Fruit fly (Drosophila melanogaster) whole organism, embryonic: ENCODE data around the gene CG32095.

ENCODE experiments used
- Bdp1 ChIP-seq: fragments of 200-800 bp; sonication (Bioruptor generic); optimal IDR thresholded peaks from 3 replicates; lab custom pipeline; 2016; ENCODE audit warnings: missing biosample characterization, missing genetic modification characterization
- Bgb ChIP-seq: fragments of 200-800 bp; sonication (Bioruptor generic); IDR thresholded peaks from 2 replicates; pipeline ENCODE4 v1.3.6; 2022; ENCODE audit warnings: missing biosample characterization, missing genetic modification characterization; ENCODE audit not compliant: partially characterized antibody
- CG10565 ChIP-seq: fragments of 200-800 bp; sonication (Bioruptor generic); optimal IDR thresholded peaks from 3 replicates; lab custom pipeline; 2016; ENCODE audit warnings: missing biosample characterization, mild to moderate bottlenecking, missing genetic modification characterization
- CG10654 ChIP-seq: fragments of 200-800 bp; sonication (Bioruptor generic); optimal IDR thresholded peaks from 2 replicates; lab custom pipeline; 2016; ENCODE audit warnings: missing biosample characterization, missing genetic modification characterization
- CG11560 ChIP-seq: fragments of 200-800 bp; sonication (Bioruptor generic); IDR thresholded peaks from 3 replicates; pipeline ENCODE4 v1.3.6; 2022; ENCODE audit warnings: missing biosample characterization, missing genetic modification characterization
- CG13287 ChIP-seq: fragments of 200-800 bp; sonication (Bioruptor generic); IDR thresholded peaks from 2 replicates; pipeline ENCODE4 v1.3.6; 2022; ENCODE audit warnings: missing biosample characterization, missing genetic modification characterization; ENCODE audit not compliant: partially characterized antibody
- CG1647 ChIP-seq: fragments of 200-800 bp; sonication (Bioruptor generic); optimal IDR thresholded peaks from 3 replicates; lab custom pipeline; 2016; ENCODE audit warnings: missing biosample characterization, missing genetic modification characterization
- CG18262 ChIP-seq: fragments of 200-800 bp; optimal IDR thresholded peaks from 3 replicates; lab custom pipeline; 2019; ENCODE audit warnings: missing biosample characterization, mild to moderate bottlenecking, missing genetic modification characterization, moderate library complexity
- CG18764 ChIP-seq: fragments of 200-800 bp; sonication (Bioruptor generic); optimal IDR thresholded peaks from 3 replicates; lab custom pipeline; 2016; ENCODE audit warnings: missing biosample characterization, missing genetic modification characterization
- CG34422 ChIP-seq: fragments of 200-800 bp; sonication (Bioruptor generic); IDR thresholded peaks from 3 replicates; pipeline ENCODE4 v1.3.6; 2022; ENCODE audit warnings: missing biosample characterization, missing genetic modification characterization
- CG4617 ChIP-seq: fragments of 200-800 bp; sonication (Bioruptor generic); optimal IDR thresholded peaks from 3 replicates; lab custom pipeline; 2016; ENCODE audit warnings: missing biosample characterization, missing genetic modification characterization, borderline replicate concordance
- CG6765 ChIP-seq: fragments of 200-800 bp; sonication (Bioruptor generic); optimal IDR thresholded peaks from 3 replicates; lab custom pipeline; 2017; ENCODE audit warnings: missing biosample characterization, mild to moderate bottlenecking, missing genetic modification characterization
- CG7271 ChIP-seq: fragments of 200-800 bp; sonication (Bioruptor generic); optimal IDR thresholded peaks from 2 replicates; lab custom pipeline; 2018; ENCODE audit warnings: missing biosample characterization, mild to moderate bottlenecking, missing genetic modification characterization, moderate library complexity
- CG7786 ChIP-seq: fragments of 200-800 bp; sonication (Bioruptor generic); optimal IDR thresholded peaks from 2 replicates; lab custom pipeline; 2016; ENCODE audit warnings: missing biosample characterization, missing genetic modification characterization
- CG9797 ChIP-seq: fragments of 200-800 bp; sonication (Bioruptor generic); optimal IDR thresholded peaks from 3 replicates; lab custom pipeline; 2018; ENCODE audit warnings: missing biosample characterization, mild to moderate bottlenecking, missing genetic modification characterization
- Dip2 ChIP-seq: fragments of 200-800 bp; sonication (Bioruptor generic); IDR thresholded peaks from 2 replicates; pipeline ENCODE4 v1.3.6; 2022; ENCODE audit warnings: missing biosample characterization, missing genetic modification characterization
- Dp ChIP-seq: fragments of 200-800 bp; sonication (Bioruptor generic); optimal IDR thresholded peaks from 2 replicates; lab custom pipeline; 2018; ENCODE audit warnings: missing biosample characterization, mild to moderate bottlenecking, missing genetic modification characterization, moderate library complexity
- E2f2 ChIP-seq: fragments of 200-800 bp; sonication (Bioruptor generic); IDR thresholded peaks from 2 replicates; pipeline ENCODE4 v1.3.6; 2022; ENCODE audit warnings: missing biosample characterization, missing genetic modification characterization
- Gug ChIP-seq: fragments of 200-800 bp; sonication (Bioruptor generic); IDR thresholded peaks from 4 replicates; pipeline ENCODE4 v1.3.6; 2022; ENCODE audit warnings: missing biosample characterization, missing genetic modification characterization
- H2.0 ChIP-seq: fragments of 200-800 bp; sonication (Bioruptor generic); IDR thresholded peaks from 2 replicates; pipeline ENCODE4 v1.3.6; 2022; ENCODE audit warnings: missing biosample characterization, missing genetic modification characterization
- HmgZ ChIP-seq: fragments of 200-800 bp; sonication (Bioruptor generic); optimal IDR thresholded peaks from 2 replicates; lab custom pipeline; 2018; ENCODE audit warnings: missing biosample characterization, mild to moderate bottlenecking, missing genetic modification characterization
- Lim3 ChIP-seq: fragments of 200-800 bp; sonication (Bioruptor generic); IDR thresholded peaks from 2 replicates; pipeline ENCODE4 v1.3.6; 2022; ENCODE audit warnings: missing biosample characterization, missing genetic modification characterization
- MBD-R2 ChIP-seq: fragments of 200-800 bp; sonication (Bioruptor generic); IDR thresholded peaks from 2 replicates; pipeline ENCODE4 v1.3.6; 2022; ENCODE audit warnings: missing biosample characterization, missing genetic modification characterization
- Med ChIP-seq: fragments of 200-800 bp; sonication (Bioruptor generic); peaks from one replicate; lab custom pipeline; 2016; ENCODE audit warnings: missing biosample characterization, missing genetic modification characterization, mild to moderate bottlenecking, inconsistent platforms, moderate library complexity
- Oli ChIP-seq: fragments of 200-800 bp; sonication (Bioruptor generic); optimal IDR thresholded peaks from 2 replicates; lab custom pipeline; 2018; ENCODE audit warnings: missing biosample characterization, mild to moderate bottlenecking, missing genetic modification characterization, moderate library complexity
- Poxn ChIP-seq: fragments of 200-800 bp; sonication (Bioruptor generic); IDR thresholded peaks from 2 replicates; pipeline ENCODE4 v1.3.6; 2022; ENCODE audit warnings: missing biosample characterization, missing genetic modification characterization
- Xbp1 ChIP-seq: fragments of 200-800 bp; sonication (Bioruptor generic); optimal IDR thresholded peaks from 3 replicates; lab custom pipeline; 2016; ENCODE audit warnings: missing biosample characterization, mild to moderate bottlenecking, missing genetic modification characterization
- aop ChIP-seq: fragments of 200-800 bp; sonication (Bioruptor generic); IDR thresholded peaks from 2 replicates; pipeline ENCODE4 v1.3.6; 2022; ENCODE audit warnings: missing biosample characterization, missing genetic modification characterization
- bowl ChIP-seq: fragments of 200-800 bp; sonication (Bioruptor generic); IDR thresholded peaks from 2 replicates; pipeline ENCODE4 v1.3.6; 2022; ENCODE audit warnings: missing biosample characterization, missing genetic modification characterization
- cg ChIP-seq: fragments of 200-800 bp; sonication (Bioruptor generic); optimal IDR thresholded peaks from 3 replicates; lab custom pipeline; 2019; ENCODE audit warnings: missing biosample characterization, mild to moderate bottlenecking, missing genetic modification characterization, moderate library complexity
- eve ChIP-seq, 2 experiments: fragments of >200 bp; optimal IDR thresholded peaks; 2 replicates each; lab custom pipeline; 2017; ENCODE audit warnings: missing biosample characterization in 2 of 2, missing genetic modification characterization in 2 of 2
- gcm ChIP-seq: fragments of 200-800 bp; sonication (Bioruptor generic); optimal IDR thresholded peaks from 2 replicates; lab custom pipeline; 2019; ENCODE audit warnings: missing biosample characterization, mild to moderate bottlenecking, missing genetic modification characterization, moderate library complexity
- gcm2 ChIP-seq: fragments of 200-800 bp; sonication (Bioruptor generic); optimal IDR thresholded peaks from 2 replicates; lab custom pipeline; 2016; ENCODE audit warnings: missing biosample characterization, missing genetic modification characterization
- gfzf ChIP-seq: fragments of 200-800 bp; sonication (Bioruptor generic); optimal IDR thresholded peaks from 2 replicates; lab custom pipeline; 2016; ENCODE audit warnings: missing biosample characterization, mild to moderate bottlenecking, missing genetic modification characterization, moderate library complexity
- insv ChIP-seq, 2 experiments: fragments of 200-800 bp; sonication (Bioruptor generic); optimal IDR thresholded peaks; 3 replicates each; lab custom pipeline; 2016 to 2018; ENCODE audit warnings: missing biosample characterization in 2 of 2, missing genetic modification characterization in 2 of 2
- inv ChIP-seq: fragments of 200-800 bp; sonication (Bioruptor generic); IDR thresholded peaks from 2 replicates; pipeline ENCODE4 v1.3.6; 2022; ENCODE audit warnings: missing biosample characterization, missing genetic modification characterization; ENCODE audit not compliant: partially characterized antibody
- mld ChIP-seq: fragments of 200-800 bp; sonication (Bioruptor generic); IDR thresholded peaks from 3 replicates; pipeline ENCODE4 v1.3.6; 2022; ENCODE audit warnings: missing biosample characterization, missing genetic modification characterization; ENCODE audit not compliant: partially characterized antibody
- nerfin-1 ChIP-seq: fragments of 200-800 bp; sonication (Bioruptor generic); optimal IDR thresholded peaks from 3 replicates; lab custom pipeline; 2019; ENCODE audit warnings: missing biosample characterization, mild to moderate bottlenecking, missing genetic modification characterization, moderate library complexity
- onecut ChIP-seq: fragments of 200-800 bp; sonication (Bioruptor generic); IDR thresholded peaks from 2 replicates; pipeline ENCODE4 v1.3.6; 2022; ENCODE audit warnings: missing biosample characterization, missing genetic modification characterization
- pita ChIP-seq: fragments of 200-800 bp; sonication (Bioruptor generic); optimal IDR thresholded peaks from 2 replicates; lab custom pipeline; 2017; ENCODE audit warnings: missing biosample characterization, mild to moderate bottlenecking, missing genetic modification characterization
- pzg ChIP-seq: fragments of 200-800 bp; sonication (Bioruptor generic); optimal IDR thresholded peaks from 3 replicates; lab custom pipeline; 2018; ENCODE audit warnings: missing biosample characterization, mild to moderate bottlenecking, missing genetic modification characterization, moderate library complexity
- seq ChIP-seq: fragments of 200-800 bp; sonication (Bioruptor generic); IDR thresholded peaks from 2 replicates; pipeline ENCODE4 v1.3.6; 2022; ENCODE audit warnings: missing biosample characterization, missing genetic modification characterization
- stwl ChIP-seq: fragments of 200-800 bp; sonication (Bioruptor generic); optimal IDR thresholded peaks from 3 replicates; lab custom pipeline; 2018; ENCODE audit warnings: missing biosample characterization, mild to moderate bottlenecking, missing genetic modification characterization, moderate library complexity
- tin ChIP-seq: fragments of 200-800 bp; sonication (Bioruptor generic); optimal IDR thresholded peaks from 3 replicates; lab custom pipeline; 2016; ENCODE audit warnings: missing biosample characterization, missing genetic modification characterization
- trem ChIP-seq: fragments of 200-800 bp; optimal IDR thresholded peaks from 3 replicates; lab custom pipeline; 2019; ENCODE audit warnings: missing biosample characterization, mild to moderate bottlenecking, missing genetic modification characterization, moderate library complexity
- unpg ChIP-seq: fragments of 200-800 bp; sonication (Bioruptor generic); optimal IDR thresholded peaks from 3 replicates; lab custom pipeline; 2018; ENCODE audit warnings: missing biosample characterization, mild to moderate bottlenecking, missing genetic modification characterization, moderate library complexity
- vnd ChIP-seq: fragments of 200-800 bp; sonication (Bioruptor generic); IDR thresholded peaks from 3 replicates; pipeline ENCODE4 v1.3.6; 2022; ENCODE audit warnings: missing biosample characterization, missing genetic modification characterization; ENCODE audit not compliant: partially characterized antibody
- vvl ChIP-seq: fragments of 200-800 bp; sonication (Bioruptor generic); IDR thresholded peaks from 2 replicates; pipeline ENCODE4 v1.3.6; 2022; ENCODE audit warnings: missing biosample characterization, missing genetic modification characterization

The CG32095 gene

DNA sequence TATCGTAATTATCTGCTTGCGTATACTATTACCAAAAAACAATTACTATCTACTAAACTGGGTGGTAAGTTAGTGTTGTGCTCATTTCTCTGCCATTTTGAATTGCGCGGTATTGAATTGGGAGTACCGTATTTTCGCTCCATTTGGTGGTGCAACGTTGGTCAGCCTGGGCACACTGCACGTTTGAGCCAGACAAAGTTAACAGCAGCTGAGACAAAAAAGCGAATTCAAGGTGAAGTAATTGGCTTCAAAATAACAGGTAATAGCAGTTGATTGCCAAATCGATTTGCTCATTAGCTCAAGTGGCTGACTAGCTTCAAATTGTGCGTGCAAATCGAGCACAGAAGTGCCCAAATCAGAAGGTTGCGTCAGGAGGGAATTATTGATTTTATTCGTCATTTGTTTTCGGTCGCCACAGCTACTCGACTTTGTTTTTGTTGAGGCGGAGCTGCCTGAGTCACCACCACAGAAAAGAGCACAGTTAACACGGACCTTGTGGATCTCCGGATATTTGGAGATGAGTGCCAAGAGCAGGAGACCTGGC is 30.0 kb downstream of the CG32095 start, which contains the start of gene Klp68D (continued):
- no peak for TF ChIP-seq bowl
- peak; percentile 89 for TF ChIP-seq Dp (GFP tag; lab: Kevin White, UChicago)
- TF ChIP-seq E2f2 (GFP tag; lab: Robert Waterston, UW), result peak; percentile 95
- peak; percentile 72 for TF ChIP-seq pzg
- TF ChIP-seq inv (GFP tag; lab: Robert Waterston, UW), result 0 out of 2 replicates have a peak, but pooled peaks have one; percentile 16
- TF ChIP-seq tin (GFP tag; lab: Kevin White, UChicago), result no peak
- TF ChIP-seq Xbp1, result no peak
- TF ChIP-seq vvl (GFP tag; lab: Robert Waterston, UW), result no peak
- no peak for TF ChIP-seq mld
- no peak for TF ChIP-seq aop (GFP tag; lab: Robert Waterston, UW)
- peak; percentile 92 for TF ChIP-seq onecut
- TF ChIP-seq gfzf (GFP tag; lab: Kevin White, UChicago), result peak; percentile 83
- TF ChIP-seq Dip2 (GFP tag; lab: Robert Waterston, UW), result no peak
- peak; percentile 53 for TF ChIP-seq CG13287 (GFP tag; lab: Robert Waterston, UW)
- no peak for TF ChIP-seq seq (GFP tag; lab: Robert Waterston, UW)
- no peak for TF ChIP-seq CG6765 (GFP tag; lab: Kevin White, UChicago)
- TF ChIP-seq CG11560 (tag; lab: Robert Waterston, UW), result no peak
- TF ChIP-seq CG18764 (GFP tag; lab: Kevin White, UChicago), result no peak
- TF ChIP-seq Poxn (GFP tag; lab: Robert Waterston, UW), result no peak
- no peak for TF ChIP-seq CG1647 (GFP tag; lab: Kevin White, UChicago)
- TF ChIP-seq CG4617 (GFP tag; lab: Kevin White, UChicago), result peak; percentile 62
- TF ChIP-seq nerfin-1, result no peak
- TF ChIP-seq cg (GFP tag; lab: Kevin White, UChicago), result no peak
- no peak for TF ChIP-seq pita (GFP tag; lab: Kevin White, UChicago)

DNA sequence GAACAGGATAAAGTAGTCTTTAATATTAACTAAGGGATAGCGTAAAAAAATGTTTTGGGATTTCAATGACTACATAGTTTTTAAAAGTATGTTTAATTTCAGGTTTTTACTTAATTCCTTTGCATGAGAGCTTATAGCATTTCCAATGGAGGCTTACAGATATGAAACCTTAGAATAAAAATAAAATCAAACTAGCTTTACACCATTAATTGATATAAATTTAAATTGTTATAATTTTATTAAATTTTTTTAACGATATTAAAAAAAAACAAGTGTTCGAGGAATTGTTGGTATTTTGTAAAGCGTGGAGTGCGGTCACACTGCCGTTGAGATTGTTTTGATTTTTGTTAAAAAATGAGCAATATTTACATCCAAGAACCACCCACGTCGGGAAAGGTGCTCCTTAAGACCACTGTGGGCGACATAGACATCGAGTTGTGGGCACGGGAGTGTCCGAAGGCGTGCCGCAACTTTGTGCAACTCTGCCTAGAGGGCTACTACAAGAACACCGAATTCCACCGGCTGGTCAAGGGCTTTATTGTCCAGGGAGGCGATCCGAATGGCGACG is 32.2 kb downstream of the CG32095 start, which contains the start of the genes twy and CG10907:
twy (minus strand) TSS at position 51 of the 568 bp plus-strand sequence.
CG10907 (plus strand) TSS at position 282 of the 568 bp plus-strand sequence.
- TF ChIP-seq nerfin-1, result no peak
- no peak for TF ChIP-seq CG18262 (tag; lab: Kevin White, UChicago)
- peak; percentile 16 for TF ChIP-seq trem
- no peak for TF ChIP-seq Oli (tag; lab: Kevin White, UChicago)
- TF ChIP-seq CG9797 (GFP tag; lab: Kevin White, UChicago), result peak; percentile 30
- TF ChIP-seq HmgZ (tag; lab: Kevin White, UChicago), result no peak
- 0 out of 2 replicates have a peak, but pooled peaks have one; percentile 35 for TF ChIP-seq CG13287 (GFP tag; lab: Robert Waterston, UW)
- TF ChIP-seq Lim3 (GFP tag; lab: Robert Waterston, UW), result no peak
- no peak for TF ChIP-seq CG7786 (GFP tag; lab: Kevin White, UChicago)
- no peak for TF ChIP-seq H2.0 (GFP tag; lab: Robert Waterston, UW)
- no peak for TF ChIP-seq gcm (GFP tag; lab: Kevin White, UChicago)
- TF ChIP-seq insv (GFP tag; optimal IDR thresholded peaks at IDR 0.05; lab: Kevin White, UChicago), result no peak
- no peak for TF ChIP-seq CG10565 (GFP tag; lab: Kevin White, UChicago)
- peak; percentile 59 for TF ChIP-seq CG4617 (GFP tag; lab: Kevin White, UChicago)
- peak; percentile 30 for TF ChIP-seq Med (GFP tag; lab: Kevin White, UChicago)
- TF ChIP-seq gcm2 (GFP tag; lab: Kevin White, UChicago), result no peak
- no peak for TF ChIP-seq CG7271 (tag; lab: Kevin White, UChicago)
- no peak for TF ChIP-seq CG10654 (GFP tag; lab: Kevin White, UChicago)
- TF ChIP-seq CG34422 (GFP tag; lab: Robert Waterston, UW), result no peak
- peak; percentile 15 for TF ChIP-seq stwl (tag; lab: Kevin White, UChicago)
- no peak for TF ChIP-seq unpg (GFP tag; lab: Kevin White, UChicago)
- TF ChIP-seq Dp (GFP tag; lab: Kevin White, UChicago), result peak; percentile 40
- no peak for TF ChIP-seq Bgb
- TF ChIP-seq eve (GFP tag; optimal IDR thresholded peaks at IDR 0.05; lab: Kevin White, UChicago), result no peak
- TF ChIP-seq MBD-R2 (GFP tag; lab: Robert Waterston, UW), result peak; percentile 67; the same call in 1 of the 2 replicates
- no peak for TF ChIP-seq Bdp1 (GFP tag; lab: Kevin White, UChicago)
- no peak for TF ChIP-seq vnd (GFP tag; lab: Robert Waterston, UW)
- TF ChIP-seq pzg, result peak; percentile 17
- no peak for TF ChIP-seq Gug (GFP tag; lab: Robert Waterston, UW)
